Worm (Caenorhabditis elegans): ENCODE measurements around the gene srh-268.

The srh-268 gene

ce11 chrV:7527153-7527552 is 12.0 kb upstream of the srh-268 start, which contains the start of gene C54F6.17:
C54F6.17 (plus strand) TSS chrV:7527453.
- TF ChIP-seq ham-2 (GFP tag; optimal IDR thresholded peaks at IDR 0.05) (no peak), nhr-2 (tag; optimal IDR thresholded peaks at IDR 0.05) (no peak), nhr-12 (tag; optimal IDR thresholded peaks at IDR 0.05) (no peak), ceh-39 (tag; optimal IDR thresholded peaks at IDR 0.05) (no peak), mep-1 (tag; optimal IDR thresholded peaks at IDR 0.05) (no peak), sem-2 (GFP tag; optimal IDR thresholded peaks at IDR 0.05) (no peak), pha-4 (tag; optimal IDR thresholded peaks at IDR 0.05) (no peak), cnd-1 (tag; optimal IDR thresholded peaks at IDR 0.05) (no peak), elt-1 (tag; optimal IDR thresholded peaks at IDR 0.05; ENCODE audit: borderline replicate concordance, insufficient read depth) (no peak), lin-13 (tag; optimal IDR thresholded peaks at IDR 0.05) (no peak), elt-3 (tag; optimal IDR thresholded peaks at IDR 0.05) (no peak), unc-39 (tag; optimal IDR thresholded peaks at IDR 0.05) (no peak), flh-1 (GFP tag; optimal IDR thresholded peaks at IDR 0.05) (no peak)

ce11 chrV:7528816-7529215 is 10.3 kb upstream of the srh-268 start, which contains the start of gene C54F6.5:
C54F6.5 (plus strand) TSS chrV:7529116.
- TF ChIP-seq ceh-43 (GFP tag; optimal IDR thresholded peaks at IDR 0.05) = no peak
- no peak for TF ChIP-seq bed-3 (GFP tag; optimal IDR thresholded peaks at IDR 0.05)
- no peak for TF ChIP-seq nhr-76 (tag; optimal IDR thresholded peaks at IDR 0.05)
- no peak for TF ChIP-seq ham-2 (GFP tag; optimal IDR thresholded peaks at IDR 0.05)
- no peak for TF ChIP-seq zip-8 (tag; optimal IDR thresholded peaks at IDR 0.05)
- no peak for TF ChIP-seq drap-1 (GFP tag; optimal IDR thresholded peaks at IDR 0.05)
- TF ChIP-seq snpc-4 (tag; optimal IDR thresholded peaks at IDR 0.05) = no peak
- TF ChIP-seq nhr-237 (tag; optimal IDR thresholded peaks at IDR 0.05) = no peak

- TF ChIP-seq elt-3 (tag; optimal IDR thresholded peaks at IDR 0.05) (no peak), M03D4.4 (tag; optimal IDR thresholded peaks at IDR 0.05) (no peak), sem-2 (GFP tag; optimal IDR thresholded peaks at IDR 0.05) (no peak), unc-120 (tag; optimal IDR thresholded peaks at IDR 0.05; ENCODE audit: poor library complexity, severe bottlenecking) (no peak), zip-8 (tag; optimal IDR thresholded peaks at IDR 0.05) (no peak), mls-2 (tag; optimal IDR thresholded peaks at IDR 0.05) (no peak), ham-2 (GFP tag; optimal IDR thresholded peaks at IDR 0.05) (no peak), flh-1 (GFP tag; optimal IDR thresholded peaks at IDR 0.05) (no peak), mep-1 (tag; optimal IDR thresholded peaks at IDR 0.05) (no peak), unc-39 (tag; optimal IDR thresholded peaks at IDR 0.05) (no peak), cnd-1 (tag; optimal IDR thresholded peaks at IDR 0.05) (no peak)
These were observed 9.3 kb upstream of the srh-268 start, which contains the start of gene swt-2 for ce11 chrV:7529840-7530239. swt-2 (plus strand) TSS chrV:7530140.

DNA sequence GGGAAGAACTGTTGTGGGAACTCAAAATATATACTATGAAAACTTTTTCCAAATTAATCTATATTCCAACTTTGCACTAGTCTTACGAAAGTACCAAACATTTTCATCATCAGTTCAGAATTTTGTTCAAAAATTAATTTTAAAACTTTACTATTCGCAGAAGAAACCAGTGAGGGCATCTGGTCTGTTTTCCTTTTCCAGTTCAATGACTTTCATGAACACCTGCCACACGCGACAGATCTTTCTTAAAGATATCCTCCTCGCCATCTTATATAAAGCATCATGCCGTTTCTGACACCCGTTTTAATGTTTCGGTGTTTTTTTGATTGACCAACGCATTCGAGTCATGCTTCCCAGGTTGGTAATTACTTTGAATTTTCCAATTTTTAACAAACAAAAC is 6.2 kb upstream of the srh-268 start, which contains the start of gene C54F6.3:
TSS of gene C54F6.3 (plus strand) at position 301 of the 400 bp plus-strand sequence.
- TF ChIP-seq tbx-8 (GFP tag; optimal IDR thresholded peaks at IDR 0.05) (no peak), nhr-28 (tag; optimal IDR thresholded peaks at IDR 0.05) (no peak), nhr-12 (tag; optimal IDR thresholded peaks at IDR 0.05) (no peak), hlh-1 (tag; optimal IDR thresholded peaks at IDR 0.05) (no peak), mep-1 (tag; optimal IDR thresholded peaks at IDR 0.05) (no peak), unc-62 (GFP tag; optimal IDR thresholded peaks at IDR 0.05) (no peak), ham-2 (GFP tag; optimal IDR thresholded peaks at IDR 0.05) (no peak), lsy-2 (tag; optimal IDR thresholded peaks at IDR 0.05) (no peak), lin-32 (GFP tag; optimal IDR thresholded peaks at IDR 0.05) (no peak), ztf-11 (tag; optimal IDR thresholded peaks at IDR 0.05) (no peak), ces-1 (GFP tag; optimal IDR thresholded peaks at IDR 0.05) (no peak), unc-120 (tag; optimal IDR thresholded peaks at IDR 0.05; ENCODE audit: poor library complexity, severe bottlenecking) (no peak), ceh-43 (GFP tag; optimal IDR thresholded peaks at IDR 0.05) (no peak), zip-8 (tag; optimal IDR thresholded peaks at IDR 0.05) (no peak), elt-1 (tag; optimal IDR thresholded peaks at IDR 0.05; ENCODE audit: borderline replicate concordance, insufficient read depth) (no peak)

- TF ChIP-seq nhr-12 (tag; optimal IDR thresholded peaks at IDR 0.05) (no peak), nhr-2 (tag; optimal IDR thresholded peaks at IDR 0.05) (no peak), sem-2 (GFP tag; optimal IDR thresholded peaks at IDR 0.05) (no peak), lin-13 (tag; optimal IDR thresholded peaks at IDR 0.05) (no peak), mab-5 (tag; optimal IDR thresholded peaks at IDR 0.05) (no peak), lin-32 (GFP tag; optimal IDR thresholded peaks at IDR 0.05) (no peak), lsy-2 (tag; optimal IDR thresholded peaks at IDR 0.05) (no peak), mep-1 (tag; optimal IDR thresholded peaks at IDR 0.05) (no peak), nhr-76 (tag; optimal IDR thresholded peaks at IDR 0.05) (no peak)
These were observed 1.1 kb upstream of the srh-268 start, which contains the start of gene C54F6.12 for ce11 chrV:7538018-7538417. C54F6.12 (minus strand) TSS chrV:7538118.

Measured in whole organism, mixed stage, embryonic.